Worm (Caenorhabditis elegans) whole organism, mixed stage, embryonic: ENCODE data around the gene C34E11.4.

ENCODE experiments used
- M03D4.4 ChIP-seq: sonication (generic microtip); optimal IDR thresholded peaks from 2 replicates; lab custom pipeline; 2017; ENCODE audit warnings: mild to moderate bottlenecking, missing genetic modification characterization, missing compliant biosample characterization
- bed-3 ChIP-seq: fragments of 200-800 bp; sonication (Bioruptor generic); optimal IDR thresholded peaks from 3 replicates; lab custom pipeline; 2018; ENCODE audit warnings: mild to moderate bottlenecking, missing genetic modification characterization, moderate library complexity, missing compliant biosample characterization
- blmp-1 ChIP-seq: fragments of 150-350 bp; optimal IDR thresholded peaks from 2 replicates; lab custom pipeline; 2014; ENCODE audit warnings: missing biosample characterization, missing genetic modification characterization
- ceh-39 ChIP-seq: fragments of 150-350 bp; optimal IDR thresholded peaks from 2 replicates; lab custom pipeline; 2014; ENCODE audit warnings: missing biosample characterization, missing genetic modification characterization
- ceh-43 ChIP-seq: fragments of 200-800 bp; sonication (Bioruptor generic); optimal IDR thresholded peaks from 2 replicates; lab custom pipeline; 2018; ENCODE audit warnings: mild to moderate bottlenecking, missing genetic modification characterization, moderate library complexity, missing compliant biosample characterization
- ceh-83 ChIP-seq: fragments of 200-800 bp; sonication (Bioruptor generic); optimal IDR thresholded peaks from 2 replicates; lab custom pipeline; 2018; ENCODE audit warnings: mild to moderate bottlenecking, missing genetic modification characterization, missing compliant biosample characterization
- ces-1 ChIP-seq: fragments of 150-350 bp; optimal IDR thresholded peaks from 2 replicates; lab custom pipeline; 2014; ENCODE audit warnings: missing biosample characterization, missing genetic modification reagents, missing genetic modification characterization
- cnd-1 ChIP-seq: fragments of 200-800 bp; sonication (Bioruptor generic); optimal IDR thresholded peaks from 2 replicates; lab custom pipeline; 2018; ENCODE audit warnings: mild to moderate bottlenecking, missing genetic modification characterization, missing compliant biosample characterization
- drap-1 ChIP-seq: fragments of 200-800 bp; sonication (Bioruptor generic); optimal IDR thresholded peaks from 3 replicates; lab custom pipeline; 2018; ENCODE audit warnings: mild to moderate bottlenecking, missing genetic modification characterization, missing compliant biosample characterization
- elt-3 ChIP-seq: fragments of 150-350 bp; optimal IDR thresholded peaks from 2 replicates; lab custom pipeline; 2014; ENCODE audit warnings: missing biosample characterization, missing genetic modification characterization
- flh-1 ChIP-seq: fragments of 200-800 bp; sonication (Bioruptor generic); optimal IDR thresholded peaks from 2 replicates; lab custom pipeline; 2018; ENCODE audit warnings: mild to moderate bottlenecking, missing genetic modification characterization, moderate library complexity, missing compliant biosample characterization
- ham-2 ChIP-seq: fragments of 200-800 bp; sonication (Bioruptor generic); optimal IDR thresholded peaks from 2 replicates; lab custom pipeline; 2018; ENCODE audit warnings: mild to moderate bottlenecking, missing genetic modification characterization, missing compliant biosample characterization
- hlh-1 ChIP-seq: fragments of 150-350 bp; optimal IDR thresholded peaks from 2 replicates; lab custom pipeline; 2014; ENCODE audit warnings: missing biosample characterization, missing genetic modification reagents, missing genetic modification characterization
- lin-13 ChIP-seq: fragments of 150-350 bp; optimal IDR thresholded peaks from 2 replicates; lab custom pipeline; 2014; ENCODE audit warnings: missing biosample characterization, missing genetic modification characterization
- lin-32 ChIP-seq: fragments of 200-800 bp; sonication (Bioruptor generic); optimal IDR thresholded peaks from 2 replicates; lab custom pipeline; 2018; ENCODE audit warnings: mild to moderate bottlenecking, missing genetic modification characterization, missing compliant biosample characterization
- lsy-2 ChIP-seq: fragments of 150-350 bp; optimal IDR thresholded peaks from 2 replicates; lab custom pipeline; 2014; ENCODE audit warnings: missing biosample characterization, missing genetic modification characterization
- mab-5 ChIP-seq: fragments of 150-350 bp; optimal IDR thresholded peaks from 2 replicates; lab custom pipeline; 2014; ENCODE audit warnings: missing biosample characterization, missing genetic modification characterization
- mls-2 ChIP-seq: sonication (generic microtip); optimal IDR thresholded peaks from 2 replicates; lab custom pipeline; 2016; ENCODE audit warnings: mild to moderate bottlenecking, missing genetic modification characterization, moderate library complexity, missing compliant biosample characterization
- nhr-12 ChIP-seq: fragments of 150-350 bp; optimal IDR thresholded peaks from 2 replicates; lab custom pipeline; 2014; ENCODE audit warnings: missing biosample characterization, missing genetic modification characterization
- nhr-2 ChIP-seq: fragments of 150-350 bp; optimal IDR thresholded peaks from 2 replicates; lab custom pipeline; 2014; ENCODE audit warnings: missing biosample characterization, missing genetic modification characterization
- nhr-28 ChIP-seq: fragments of 150-350 bp; optimal IDR thresholded peaks from 2 replicates; lab custom pipeline; 2014; ENCODE audit warnings: missing biosample characterization, missing genetic modification characterization
- snpc-4 ChIP-seq: fragments of 150-350 bp; optimal IDR thresholded peaks from 2 replicates; lab custom pipeline; 2014; ENCODE audit warnings: missing biosample characterization, missing genetic modification characterization
- tbx-8 ChIP-seq: fragments of 200-800 bp; sonication (Bioruptor generic); optimal IDR thresholded peaks from 2 replicates; lab custom pipeline; 2018; ENCODE audit warnings: mild to moderate bottlenecking, missing genetic modification characterization, moderate library complexity, missing compliant biosample characterization
- unc-120 ChIP-seq: sonication (generic microtip); optimal IDR thresholded peaks from 2 replicates; lab custom pipeline; 2017; ENCODE audit warnings: missing genetic modification characterization, missing compliant biosample characterization; ENCODE audit not compliant: poor library complexity, severe bottlenecking
- unc-39 ChIP-seq: fragments of 150-350 bp; optimal IDR thresholded peaks from 2 replicates; lab custom pipeline; 2014; ENCODE audit warnings: missing biosample characterization, missing genetic modification characterization
- unc-62 ChIP-seq: fragments of 150-350 bp; optimal IDR thresholded peaks from 2 replicates; lab custom pipeline; 2014; ENCODE audit warnings: missing biosample characterization, missing genetic modification reagents, missing genetic modification characterization
- zip-8 ChIP-seq: fragments of 150-350 bp; optimal IDR thresholded peaks from 2 replicates; lab custom pipeline; 2014; ENCODE audit warnings: missing biosample characterization, missing genetic modification characterization
- ztf-11 ChIP-seq: fragments of 150-350 bp; optimal IDR thresholded peaks from 2 replicates; lab custom pipeline; 2014; ENCODE audit warnings: missing biosample characterization, missing genetic modification characterization

The C34E11.4 gene

DNA sequence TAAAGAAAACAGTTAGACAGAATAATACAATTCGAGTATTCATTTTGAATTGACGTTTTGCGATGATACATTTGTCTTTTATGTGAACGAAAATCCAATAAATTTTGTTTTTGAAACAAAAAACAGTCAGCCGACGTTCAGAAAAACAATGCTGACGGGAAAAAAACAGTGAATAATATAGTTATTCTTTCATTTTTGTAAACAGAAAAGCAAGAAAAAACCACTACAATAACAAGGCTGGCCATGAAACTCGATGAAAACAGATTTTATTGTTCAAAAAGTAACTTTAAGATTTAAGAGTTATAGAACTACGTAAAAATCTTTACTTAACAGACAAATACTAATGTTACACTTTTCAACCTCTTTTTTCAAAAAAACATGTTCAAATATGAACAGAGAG lies 46.1 kb downstream of the C34E11.4 start, which contains the start of gene F54F7.3:
Gene F54F7.3, minus strand, starts transcription at position 101 of the 400 bp plus-strand sequence.
- no peak for TF ChIP-seq M03D4.4 (tag; lab: Kevin White, UChicago)
- TF ChIP-seq mls-2 (tag; lab: Kevin White, UChicago): no peak
- TF ChIP-seq snpc-4 (tag; lab: Kevin White, UChicago): no peak
- TF ChIP-seq nhr-2 (tag; lab: Kevin White, UChicago): no peak
- TF ChIP-seq, all 35 proteins: peak for 0

DNA sequence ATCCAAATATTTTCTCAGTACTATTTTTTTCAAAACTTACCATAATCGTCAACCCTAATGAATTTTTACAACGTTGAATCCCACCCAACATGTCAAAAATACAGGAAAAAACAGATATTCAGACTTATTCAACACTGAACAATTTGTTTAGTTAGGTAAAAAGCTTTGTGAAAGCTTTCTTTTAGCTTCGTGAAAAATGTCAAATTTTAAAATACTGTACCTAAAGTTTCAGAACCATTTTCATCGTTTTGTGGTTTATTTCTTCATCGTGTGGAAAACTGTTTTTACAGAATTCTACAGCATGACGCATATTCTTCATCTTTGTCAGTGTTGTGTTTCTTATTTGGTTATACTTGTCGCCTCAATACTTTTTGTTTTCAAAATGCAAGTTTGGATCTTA lies 46.6 kb downstream of the C34E11.4 start, which contains the start of gene F54F7.14:
Gene F54F7.14, plus strand, starts transcription at position 301 of the 400 bp plus-strand sequence.
- TF ChIP-seq nhr-28 (tag; lab: Kevin White, UChicago): no peak
- TF ChIP-seq nhr-12: no peak
- TF ChIP-seq ztf-11 (tag; lab: Kevin White, UChicago): no peak
- no peak for TF ChIP-seq cnd-1 (tag; lab: Kevin White, UChicago)
- no peak for TF ChIP-seq lin-13 (tag; lab: Kevin White, UChicago)
- no peak for TF ChIP-seq flh-1 (GFP tag; lab: Kevin White, UChicago)
- TF ChIP-seq, all 35 proteins: peak for 0

DNA sequence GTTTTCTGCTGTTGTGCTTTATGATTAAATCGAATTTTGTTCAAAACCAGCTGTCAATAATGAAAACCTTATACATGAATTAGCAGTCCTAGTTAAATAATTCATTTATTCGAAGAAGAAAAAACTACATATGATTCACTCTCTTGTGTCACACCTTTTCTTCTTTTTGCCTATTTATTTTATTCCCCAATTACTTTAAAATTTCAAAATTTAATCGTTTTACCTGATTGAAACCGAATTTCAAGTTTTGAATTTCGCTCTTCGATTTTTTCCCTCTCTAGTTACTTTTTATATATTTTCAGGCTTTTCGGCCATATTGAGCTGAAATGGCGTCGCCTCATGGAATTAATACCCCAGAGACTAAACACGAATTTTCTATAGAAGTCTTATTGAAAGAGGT lies 48.5 kb downstream of the C34E11.4 start, which contains the start of gene xtr-1:
Gene xtr-1, plus strand, starts transcription at position 301 of the 400 bp plus-strand sequence.
- no peak for TF ChIP-seq lin-13 (tag; lab: Kevin White, UChicago)
- no peak for TF ChIP-seq blmp-1 (tag; lab: Kevin White, UChicago)
- no peak for TF ChIP-seq ceh-39 (tag; lab: Kevin White, UChicago)
- no peak for TF ChIP-seq mab-5 (tag; lab: Kevin White, UChicago)
- no peak for TF ChIP-seq hlh-1
- TF ChIP-seq unc-39 (tag; lab: Kevin White, UChicago): no peak
- TF ChIP-seq nhr-28 (tag; lab: Kevin White, UChicago): no peak
- no peak for TF ChIP-seq tbx-8 (GFP tag; lab: Kevin White, UChicago)
- no peak for TF ChIP-seq unc-120 (tag; lab: Kevin White, UChicago)
- TF ChIP-seq ces-1 (GFP tag; lab: Kevin White, UChicago): no peak
- no peak for TF ChIP-seq cnd-1 (tag; lab: Kevin White, UChicago)
- no peak for TF ChIP-seq ham-2 (GFP tag; lab: Kevin White, UChicago)
- TF ChIP-seq elt-3 (tag; lab: Kevin White, UChicago): no peak
- TF ChIP-seq lsy-2 (tag; lab: Kevin White, UChicago): no peak
- no peak for TF ChIP-seq unc-62 (GFP tag; lab: Kevin White, UChicago)
- no peak for TF ChIP-seq flh-1 (GFP tag; lab: Kevin White, UChicago)

DNA sequence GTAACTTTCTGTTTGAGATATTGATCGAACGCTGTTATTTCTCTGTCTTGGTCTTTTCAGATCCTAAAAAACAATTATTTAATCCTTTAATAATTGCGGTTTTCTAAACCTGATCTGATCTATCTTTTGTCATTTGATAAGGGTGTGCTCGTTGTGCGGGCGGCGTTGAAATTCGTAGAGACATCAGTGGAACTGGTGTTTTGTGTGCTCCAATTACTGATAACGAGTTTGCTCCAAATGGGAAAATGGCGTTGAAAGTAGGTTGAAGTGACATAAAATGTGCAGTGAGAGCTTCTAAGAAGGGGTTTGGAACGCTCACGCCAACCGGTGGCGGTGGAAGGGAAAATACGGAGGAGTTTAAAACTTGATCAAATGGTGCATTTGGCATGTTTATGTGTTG lies 50.4 kb downstream of the C34E11.4 start:
- TF ChIP-seq flh-1 (GFP tag; lab: Kevin White, UChicago) (no peak), ztf-11 (tag; lab: Kevin White, UChicago) (no peak), zip-8 (no peak), drap-1 (no peak), elt-3 (tag; lab: Kevin White, UChicago) (no peak), mls-2 (tag; lab: Kevin White, UChicago) (no peak), unc-62 (GFP tag; lab: Kevin White, UChicago) (no peak), ceh-83 (GFP tag; lab: Kevin White, UChicago) (no peak), lin-13 (tag; lab: Kevin White, UChicago) (no peak), nhr-12 (no peak)
- TF ChIP-seq, all 35 proteins: peak for 0

- TF ChIP-seq lin-32 (no peak), zip-8 (no peak), bed-3 (no peak), ceh-43 (GFP tag; lab: Kevin White, UChicago) (no peak), drap-1 (no peak)
Observed at ce11 chrX:11854903-11855302, 50.9 kb downstream of the C34E11.4 start, which contains the start of gene F54F7.8. F54F7.8 (minus strand) TSS chrX:11855003.
